Worm (Caenorhabditis elegans) whole organism, early embryonic: ENCODE measurements around the gene emb-27.
A peak's percentile ranks its signal among the peaks of the same experiment; 100 is the strongest.

Experiments
- B0310.2 ChIP-seq: sonication (generic microtip); optimal IDR thresholded peaks from 2 replicates; lab custom pipeline; 2016; ENCODE audit warnings: mild to moderate bottlenecking, missing genetic modification characterization, missing compliant biosample characterization
- F13C5.2 ChIP-seq: sonication (generic microtip); optimal IDR thresholded peaks from 2 replicates; lab custom pipeline; 2017; ENCODE audit warnings: mild to moderate bottlenecking, missing genetic modification characterization, inconsistent platforms, missing compliant biosample characterization
- aly-1 ChIP-seq: sonication (generic microtip); optimal IDR thresholded peaks from 2 replicates; lab custom pipeline; 2016; ENCODE audit warnings: missing genetic modification characterization, missing compliant biosample characterization
- ama-1 ChIP-seq: fragments of 150-350 bp; optimal IDR thresholded peaks from 2 replicates; lab custom pipeline; 2014
- ceh-13 ChIP-seq: fragments of 200-800 bp; sonication (Bioruptor generic); optimal IDR thresholded peaks from 2 replicates; lab custom pipeline; 2018; ENCODE audit warnings: mild to moderate bottlenecking, missing genetic modification characterization, missing compliant biosample characterization
- ceh-36 ChIP-seq: sonication (generic microtip); optimal IDR thresholded peaks from 2 replicates; lab custom pipeline; 2016; ENCODE audit warnings: missing genetic modification characterization, inconsistent platforms, missing compliant biosample characterization
- ets-7 ChIP-seq: sonication (generic microtip); optimal IDR thresholded peaks from 2 replicates; lab custom pipeline; 2016; ENCODE audit warnings: missing genotype, missing genetic modification characterization, missing compliant biosample characterization
- flt-1 ChIP-seq: fragments of 200-800 bp; sonication (Bioruptor generic); IDR thresholded peaks from 2 replicates; pipeline ENCODE4 v1.3.6; 2022; ENCODE audit warnings: missing genetic modification characterization, missing compliant biosample characterization
- hmbx-1 ChIP-seq: sonication (generic microtip); optimal IDR thresholded peaks from 2 replicates; lab custom pipeline; 2016; ENCODE audit warnings: mild to moderate bottlenecking, missing genetic modification characterization, missing compliant biosample characterization
- hmg-4 ChIP-seq: fragments of 200-800 bp; sonication (Bioruptor generic); optimal IDR thresholded peaks from 2 replicates; lab custom pipeline; 2018; ENCODE audit warnings: mild to moderate bottlenecking, missing genetic modification characterization, missing compliant biosample characterization
- hnd-1 ChIP-seq: sonication (generic microtip); optimal IDR thresholded peaks from 2 replicates; lab custom pipeline; 2016; ENCODE audit warnings: missing genetic modification characterization, missing compliant biosample characterization
- pes-1 ChIP-seq: fragments of 200-800 bp; sonication (Bioruptor generic); IDR thresholded peaks from 2 replicates; pipeline ENCODE4 v1.3.6; 2022; ENCODE audit warnings: missing genetic modification reagents, missing genetic modification characterization, missing compliant biosample characterization
- scrt-1 ChIP-seq: fragments of 200-800 bp; sonication (Bioruptor generic); IDR thresholded peaks from 2 replicates; pipeline ENCODE4 v1.3.6; 2022; ENCODE audit warnings: missing genetic modification characterization, missing compliant biosample characterization
- sea-1 ChIP-seq: fragments of 200-800 bp; sonication (Bioruptor generic); conservative IDR thresholded peaks from 2 replicates; pipeline ENCODE4 v1.3.6; 2022; ENCODE audit warnings: missing genetic modification characterization, missing compliant biosample characterization
- tbx-11 ChIP-seq: fragments of 200-800 bp; sonication (Bioruptor generic); IDR thresholded peaks from 2 replicates; pipeline ENCODE4 v1.3.6; 2022; ENCODE audit warnings: missing genetic modification characterization, missing compliant biosample characterization
- tbx-37 ChIP-seq: fragments of 200-800 bp; sonication (Bioruptor generic); conservative IDR thresholded peaks from 2 replicates; pipeline ENCODE4 v1.3.6; 2022; ENCODE audit warnings: missing genetic modification reagents, missing genetic modification characterization, missing compliant biosample characterization
- tra-4 ChIP-seq: sonication (generic microtip); optimal IDR thresholded peaks from 2 replicates; lab custom pipeline; 2017; ENCODE audit warnings: missing genetic modification characterization, missing compliant biosample characterization

The emb-27 gene

ce11 chrII:8137379-8137778 lies 24.6 kb downstream of the emb-27 start:
- no peak for TF ChIP-seq aly-1 (tag; lab: Kevin White, UChicago)
- no peak for TF ChIP-seq ama-1 (lab: Kevin White, UChicago)
- no peak for TF ChIP-seq hnd-1 (tag; lab: Kevin White, UChicago)
- peak; percentile 20 for TF ChIP-seq ceh-13 (GFP tag; lab: Kevin White, UChicago)

ce11 chrII:8136818-8137217 lies 25.2 kb downstream of the emb-27 start, which contains the start of gene ctns-1:
Gene ctns-1, minus strand, starts transcription at chrII:8136918.
- TF ChIP-seq ets-7 (no peak), ceh-36 (tag; lab: Kevin White, UChicago) (no peak), hnd-1 (tag; lab: Kevin White, UChicago) (no peak), sea-1 (GFP tag; lab: Robert Waterston, UW) (no peak), hmbx-1 (no peak), flt-1 (GFP tag; lab: Robert Waterston, UW) (no peak), scrt-1 (GFP tag; lab: Robert Waterston, UW) (no peak), F13C5.2 (tag; lab: Kevin White, UChicago) (no peak), tra-4 (tag; lab: Kevin White, UChicago) (no peak), pes-1 (GFP tag; lab: Robert Waterston, UW) (no peak), tbx-37 (GFP tag; lab: Robert Waterston, UW) (no peak), B0310.2 (no peak), tbx-11 (GFP tag; lab: Robert Waterston, UW) (no peak), hmg-4 (GFP tag; lab: Kevin White, UChicago) (no peak), ama-1 (lab: Kevin White, UChicago) (no peak), ceh-13 (GFP tag; lab: Kevin White, UChicago) (no peak), aly-1 (tag; lab: Kevin White, UChicago) (no peak)

- TF ChIP-seq B0310.2 (no peak), hmbx-1 (no peak), tbx-37 (GFP tag; lab: Robert Waterston, UW) (no peak), F13C5.2 (tag; lab: Kevin White, UChicago) (no peak)
Observed at ce11 chrII:8135953-8136352, 26.0 kb downstream of the emb-27 start.

ce11 chrII:8131413-8131966 lies 30.5 kb downstream of the emb-27 start:
- TF ChIP-seq pes-1 (GFP tag; lab: Robert Waterston, UW) (peak; percentile 3; the same call in 1 of the 2 replicates), F13C5.2 (tag; lab: Kevin White, UChicago) (no peak), hmbx-1 (no peak), flt-1 (GFP tag; lab: Robert Waterston, UW) (no peak), B0310.2 (no peak)

ce11 chrII:8130792-8131191 lies 31.2 kb downstream of the emb-27 start:
- no peak for TF ChIP-seq pes-1 (GFP tag; lab: Robert Waterston, UW)
- TF ChIP-seq hmg-4 (GFP tag; lab: Kevin White, UChicago) = no peak
- TF ChIP-seq ama-1 (lab: Kevin White, UChicago) = no peak
- no peak for TF ChIP-seq hnd-1 (tag; lab: Kevin White, UChicago)
- no peak for TF ChIP-seq flt-1 (GFP tag; lab: Robert Waterston, UW)
- no peak for TF ChIP-seq tra-4 (tag; lab: Kevin White, UChicago)
- TF ChIP-seq ceh-36 (tag; lab: Kevin White, UChicago) = no peak
- no peak for TF ChIP-seq B0310.2
- no peak for TF ChIP-seq aly-1 (tag; lab: Kevin White, UChicago)
- no peak for TF ChIP-seq scrt-1 (GFP tag; lab: Robert Waterston, UW)
- TF ChIP-seq ceh-13 (GFP tag; lab: Kevin White, UChicago) = no peak
- TF ChIP-seq ets-7 = no peak
- no peak for TF ChIP-seq F13C5.2 (tag; lab: Kevin White, UChicago)

ce11 chrII:8129495-8130010 lies 32.4 kb downstream of the emb-27 start, which contains the start of gene ulp-4:
Gene ulp-4, plus strand, starts transcription at chrII:8129960.
- TF ChIP-seq F13C5.2 (tag; lab: Kevin White, UChicago) (no peak), ceh-13 (GFP tag; lab: Kevin White, UChicago) (no peak), flt-1 (GFP tag; lab: Robert Waterston, UW) (no peak), tbx-11 (GFP tag; lab: Robert Waterston, UW) (no peak), B0310.2 (no peak), sea-1 (GFP tag; lab: Robert Waterston, UW) (no peak), hmg-4 (GFP tag; lab: Kevin White, UChicago) (no peak), ets-7 (no peak), ama-1 (lab: Kevin White, UChicago) (no peak), tra-4 (tag; lab: Kevin White, UChicago) (no peak), pes-1 (GFP tag; lab: Robert Waterston, UW) (no peak), ceh-36 (tag; lab: Kevin White, UChicago) (no peak), hmbx-1 (no peak), scrt-1 (GFP tag; lab: Robert Waterston, UW) (no peak), tbx-37 (GFP tag; lab: Robert Waterston, UW) (no peak), aly-1 (tag; lab: Kevin White, UChicago) (no peak), hnd-1 (tag; lab: Kevin White, UChicago) (no peak)

ce11 chrII:8129040-8129387 lies 33.0 kb downstream of the emb-27 start:
- TF ChIP-seq hmg-4 (GFP tag; lab: Kevin White, UChicago) (peak; percentile 13), flt-1 (GFP tag; lab: Robert Waterston, UW) (no peak)
